Fruit fly (Drosophila melanogaster): Measurements from ENCODE around the gene Neto.

The Neto gene

dm6 chrX:13561371-13561770 lies 115.7 kb downstream of the Neto start, which contains the start of gene CG32633:
Gene CG32633 (plus strand): TSS chrX:13561671.
- TF ChIP-seq CG17801 (GFP tag; optimal IDR thresholded peaks at IDR 0.05; ENCODE audit: partially characterized antibody): no peak

- no peak for TF ChIP-seq CG17801 (GFP tag; optimal IDR thresholded peaks at IDR 0.05; ENCODE audit: partially characterized antibody)
Observed at dm6 chrX:13563042-13563441, 117.3 kb downstream of the Neto start.

dm6 chrX:13563483-13564443 lies 118.1 kb downstream of the Neto start, which contains the start of the genes CG46311 and Tpst:
Gene CG46311 (plus strand): TSS chrX:13563823.
Gene Tpst (plus strand): TSS chrX:13563823.
- peak; percentile 31 for TF ChIP-seq CG17801 (GFP tag; optimal IDR thresholded peaks at IDR 0.05; ENCODE audit: partially characterized antibody)

- TF ChIP-seq CG17801 (GFP tag; optimal IDR thresholded peaks at IDR 0.05; ENCODE audit: partially characterized antibody): no peak
Observed at dm6 chrX:13565490-13566156, 119.9 kb downstream of the Neto start.

dm6 chrX:13568127-13568526 lies 122.4 kb downstream of the Neto start:
- TF ChIP-seq CG17801 (GFP tag; optimal IDR thresholded peaks at IDR 0.05; ENCODE audit: partially characterized antibody): peak; percentile 44

- peak; percentile 6 for TF ChIP-seq CG17801 (GFP tag; optimal IDR thresholded peaks at IDR 0.05; ENCODE audit: partially characterized antibody)
Observed at dm6 chrX:13568841-13569240, 123.1 kb downstream of the Neto start.

dm6 chrX:13570255-13570654 lies 124.6 kb downstream of the Neto start:
- no peak for TF ChIP-seq CG17801 (GFP tag; optimal IDR thresholded peaks at IDR 0.05; ENCODE audit: partially characterized antibody)

dm6 chrX:13572382-13572781 lies 126.7 kb downstream of the Neto start:
- TF ChIP-seq CG17801 (GFP tag; optimal IDR thresholded peaks at IDR 0.05; ENCODE audit: partially characterized antibody): peak; percentile 78
